Worm (Caenorhabditis elegans): Measurements from ENCODE around the gene F40G9.17.

Gene F40G9.17

ce11 chrIII:175733-176132 is 18.5 kb upstream of the F40G9.17 start, which contains the start of gene clec-148:
Gene clec-148, minus strand, starts transcription at chrIII:175833.
- TF ChIP-seq ztf-4 (tag; optimal IDR thresholded peaks at IDR 0.05) (no peak), elt-1 (tag; optimal IDR thresholded peaks at IDR 0.05) (no peak), nhr-43 (tag; optimal IDR thresholded peaks at IDR 0.05; ENCODE audit: poor library complexity, severe bottlenecking) (no peak), nhr-76 (tag; optimal IDR thresholded peaks at IDR 0.05) (no peak), lsy-12 (tag; optimal IDR thresholded peaks at IDR 0.05) (no peak), nhr-67 (tag; optimal IDR thresholded peaks at IDR 0.05) (no peak), nhr-77 (tag; optimal IDR thresholded peaks at IDR 0.05) (no peak), ceh-16 (tag; optimal IDR thresholded peaks at IDR 0.05) (no peak), skn-1 (tag; optimal IDR thresholded peaks at IDR 0.05) (no peak), ceh-9 (tag; optimal IDR thresholded peaks at IDR 0.05) (no peak), mml-1 (tag; optimal IDR thresholded peaks at IDR 0.05) (no peak), sea-2 (GFP tag; optimal IDR thresholded peaks at IDR 0.05) (no peak)

- TF ChIP-seq nhr-28 (tag; optimal IDR thresholded peaks at IDR 0.05) (no peak), ceh-16 (tag; optimal IDR thresholded peaks at IDR 0.05) (no peak), ztf-4 (tag; optimal IDR thresholded peaks at IDR 0.05) (no peak), ceh-9 (tag; optimal IDR thresholded peaks at IDR 0.05) (no peak)
Observed at ce11 chrIII:177715-178114, 16.5 kb upstream of the F40G9.17 start, which contains the start of gene F40G9.14. Gene F40G9.14, minus strand, starts transcription at chrIII:177815.

DNA sequence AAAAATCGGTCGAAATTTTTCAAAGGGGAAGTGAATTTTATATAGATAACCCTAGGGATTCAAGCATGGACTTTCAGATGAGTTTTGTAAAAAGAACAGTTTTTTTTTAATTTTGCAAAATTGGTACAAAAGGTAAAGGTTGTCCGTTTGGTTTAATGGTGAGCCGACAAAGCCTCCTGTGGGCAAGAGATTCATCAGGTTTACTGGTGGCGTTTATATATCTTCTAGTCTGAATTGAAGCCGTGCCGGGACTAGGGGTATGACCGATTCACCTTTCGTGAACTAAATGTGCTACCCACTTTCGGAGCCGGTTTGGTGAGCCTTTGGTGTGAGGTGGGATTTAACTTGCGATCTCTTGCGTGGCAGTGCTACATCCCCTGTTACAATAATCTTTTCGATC is 16.1 kb upstream of the F40G9.17 start:
- TF ChIP-seq hmg-11 (tag; optimal IDR thresholded peaks at IDR 0.05) (no peak), snpc-4 (tag; optimal IDR thresholded peaks at IDR 0.05) (no peak), aly-2 (tag; optimal IDR thresholded peaks at IDR 0.05) (no peak), nhr-237 (tag; optimal IDR thresholded peaks at IDR 0.05) (no peak), nfya-1 (tag; optimal IDR thresholded peaks at IDR 0.05; ENCODE audit: insufficient read depth) (no peak), lin-39 (tag; optimal IDR thresholded peaks at IDR 0.05) (no peak), pqm-1 (tag; optimal IDR thresholded peaks at IDR 0.05) (no peak), nhr-25 (tag; optimal IDR thresholded peaks at IDR 0.05) (no peak), fkh-2 (tag; optimal IDR thresholded peaks at IDR 0.05) (no peak), egl-5 (tag; optimal IDR thresholded peaks at IDR 0.05) (no peak), nhr-43 (tag; optimal IDR thresholded peaks at IDR 0.05; ENCODE audit: poor library complexity, severe bottlenecking) (no peak), nhr-12 (tag; optimal IDR thresholded peaks at IDR 0.05) (no peak), nhr-11 (tag; optimal IDR thresholded peaks at IDR 0.05) (no peak)

DNA sequence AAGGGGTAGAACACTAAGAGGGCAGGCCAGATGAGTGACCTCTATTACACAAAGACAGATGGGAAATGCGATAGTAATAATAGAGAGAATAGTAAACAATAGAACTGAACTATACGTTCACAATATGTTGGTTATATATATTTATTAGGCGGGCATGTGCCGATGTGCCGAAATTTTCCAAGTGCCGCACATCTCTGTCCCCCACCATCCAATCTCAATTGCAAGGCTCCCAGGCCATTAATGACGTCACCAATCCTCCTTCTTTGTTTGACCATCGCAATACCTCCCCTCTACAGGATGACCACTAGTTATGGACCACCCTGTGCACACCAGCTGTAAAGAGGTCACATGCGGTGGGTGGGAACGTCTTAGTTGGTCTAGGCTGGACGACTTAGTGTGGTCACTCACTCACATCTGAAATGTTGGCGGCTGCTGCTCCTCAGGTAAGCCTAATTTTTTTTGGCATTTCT is 15.1 kb upstream of the F40G9.17 start, which contains the start of gene F40G9.6:
Gene F40G9.6, plus strand, starts transcription at position 420 of the 470 bp plus-strand sequence.
- no peak for TF ChIP-seq ZK546.5 (tag; optimal IDR thresholded peaks at IDR 0.05)
- no peak for TF ChIP-seq elt-3 (tag; optimal IDR thresholded peaks at IDR 0.05)
- no peak for TF ChIP-seq pha-4 (tag; optimal IDR thresholded peaks at IDR 0.05)
- TF ChIP-seq R02D3.7 (tag; optimal IDR thresholded peaks at IDR 0.05): no peak
- TF ChIP-seq nhr-76 (tag; optimal IDR thresholded peaks at IDR 0.05): no peak
- TF ChIP-seq hmg-11 (tag; optimal IDR thresholded peaks at IDR 0.05): no peak
- no peak for TF ChIP-seq nhr-237 (tag; optimal IDR thresholded peaks at IDR 0.05)

- TF ChIP-seq fkh-2 (tag; optimal IDR thresholded peaks at IDR 0.05): no peak
- no peak for TF ChIP-seq daf-12 (tag; optimal IDR thresholded peaks at IDR 0.05)
- no peak for TF ChIP-seq ama-1 (optimal IDR thresholded peaks at IDR 0.05)
- TF ChIP-seq nfya-1 (tag; optimal IDR thresholded peaks at IDR 0.05; ENCODE audit: insufficient read depth): no peak
- TF ChIP-seq nhr-28 (tag; optimal IDR thresholded peaks at IDR 0.05): no peak
- no peak for TF ChIP-seq ztf-11 (tag; optimal IDR thresholded peaks at IDR 0.05)
- TF ChIP-seq jun-1 (tag; optimal IDR thresholded peaks at IDR 0.05): no peak
- TF ChIP-seq fkh-10 (GFP tag; optimal IDR thresholded peaks at IDR 0.05): no peak
- no peak for TF ChIP-seq nhr-12 (tag; optimal IDR thresholded peaks at IDR 0.05)
- TF ChIP-seq egl-5 (tag; optimal IDR thresholded peaks at IDR 0.05): no peak
- no peak for TF ChIP-seq lsy-12 (tag; optimal IDR thresholded peaks at IDR 0.05)
- no peak for TF ChIP-seq ztf-4 (tag; optimal IDR thresholded peaks at IDR 0.05)
- TF ChIP-seq ceh-16 (tag; optimal IDR thresholded peaks at IDR 0.05): no peak
- TF ChIP-seq nhr-23 (tag; optimal IDR thresholded peaks at IDR 0.05): no peak
- TF ChIP-seq fos-1 (tag; optimal IDR thresholded peaks at IDR 0.05): no peak
- TF ChIP-seq unc-62 (GFP tag; optimal IDR thresholded peaks at IDR 0.05): no peak
- no peak for TF ChIP-seq snpc-4 (tag; optimal IDR thresholded peaks at IDR 0.05)
Observed at ce11 chrIII:180963-181362, 13.3 kb upstream of the F40G9.17 start, which contains the start of gene F40G9.5. Gene F40G9.5, plus strand, starts transcription at chrIII:181263.

All from whole organism, L3 larva.